Fruit fly (Drosophila melanogaster) whole organism: ENCODE results near the gene Surf6.

Experiments
- pan ChIP-seq: fragments of >200 bp; optimal IDR thresholded peaks from 2 replicates; lab custom pipeline; 2017
- psq ChIP-seq: fragments of >200 bp; optimal IDR thresholded peaks from 2 replicates; lab custom pipeline; 2017

DNA sequence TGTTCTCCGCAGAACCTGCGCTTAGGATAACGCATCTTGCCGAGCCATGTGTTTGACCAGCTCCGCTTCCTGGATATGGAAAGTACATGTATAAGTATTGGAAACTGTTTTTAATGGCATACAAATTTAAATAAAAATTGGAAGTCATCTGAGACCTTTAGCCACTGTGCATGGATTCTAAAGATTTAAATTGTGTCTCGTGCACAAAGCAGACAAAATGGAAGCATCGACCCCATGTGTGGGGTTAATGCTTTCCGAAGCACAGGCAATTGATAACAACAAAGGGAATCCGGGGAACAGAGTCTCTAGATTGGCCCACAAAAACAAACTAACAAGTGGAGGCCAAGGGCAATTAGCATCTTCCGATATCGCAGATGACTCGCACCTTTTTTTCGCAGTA, 2.9 kb downstream of the Surf6 start:
- no peak for TF ChIP-seq psq (lab: Kevin White, UChicago)
- no peak for TF ChIP-seq pan (lab: Kevin White, UChicago)
